Fruit fly (Drosophila melanogaster): ENCODE measurements around the gene ppk16.
A peak's percentile ranks its signal among the peaks of the same experiment; 100 is the strongest.

The ppk16 gene

DNA sequence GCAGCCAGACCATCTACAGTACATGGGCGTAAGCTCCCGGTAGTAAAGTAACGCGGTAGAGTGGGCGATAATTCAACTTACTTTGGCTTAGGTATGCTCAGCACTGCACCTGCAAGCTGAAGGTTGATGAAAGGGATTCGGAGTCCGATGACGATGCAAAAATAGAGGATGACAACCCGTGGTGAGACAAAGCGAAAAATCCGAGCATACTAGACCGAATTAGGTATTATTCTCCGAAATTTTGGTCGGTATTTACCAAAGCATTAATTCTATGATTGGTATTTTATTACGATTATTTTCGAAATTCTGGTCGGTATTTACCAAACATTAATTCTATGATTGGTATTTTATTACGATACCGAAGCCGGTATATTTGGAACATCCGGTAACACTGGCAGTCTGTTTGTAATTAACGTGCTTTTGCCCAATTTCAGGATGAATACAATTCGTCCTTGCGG lies 15.7 kb upstream of the ppk16 start, which contains the start of gene CG4036 (continued):
- TF ChIP-seq jigr1 (GFP tag; IDR thresholded peaks at IDR 0.05): no peak
- TF ChIP-seq dm (GFP tag; optimal IDR thresholded peaks at IDR 0.05): peak; percentile 75
- peak; percentile 85 for TF ChIP-seq Lhr (GFP tag; optimal IDR thresholded peaks at IDR 0.05)
- no peak for TF ChIP-seq CG16815 (GFP tag; optimal IDR thresholded peaks at IDR 0.05)
- TF ChIP-seq CG31441 (GFP tag; IDR thresholded peaks at IDR 0.05): no peak
- TF ChIP-seq stwl (tag; optimal IDR thresholded peaks at IDR 0.05): peak; percentile 85
- TF ChIP-seq CG12659 (GFP tag; optimal IDR thresholded peaks at IDR 0.05): peak; percentile 62
- no peak for TF ChIP-seq CG15011 (GFP tag; optimal IDR thresholded peaks at IDR 0.05)
- TF ChIP-seq Scr (GFP tag; IDR thresholded peaks at IDR 0.05; ENCODE audit: partially characterized antibody): peak; percentile 33; the same call in 1 of the 2 replicates
- TF ChIP-seq E2f2 (GFP tag; IDR thresholded peaks at IDR 0.05): peak; percentile 51; the same call in 1 of the 2 replicates
- peak; percentile 50 for TF ChIP-seq sens (GFP tag)
- TF ChIP-seq trem (tag; optimal IDR thresholded peaks at IDR 0.05): peak; percentile 60
- no peak for TF ChIP-seq CG2678 (tag; optimal IDR thresholded peaks at IDR 0.05)
- TF ChIP-seq Stat92E (GFP tag; optimal IDR thresholded peaks at IDR 0.05): peak in 1 of 3 experiments; percentile 32
- no peak for TF ChIP-seq Ptx1 (GFP tag; IDR thresholded peaks at IDR 0.05)
- no peak for TF ChIP-seq CG14965 (GFP tag; optimal IDR thresholded peaks at IDR 0.05; ENCODE audit: borderline replicate concordance)
- 0 out of 3 replicates have a peak, but pooled peaks have one; percentile 9 for TF ChIP-seq CG34224 (GFP tag; IDR thresholded peaks at IDR 0.05; ENCODE audit: partially characterized antibody)
- no peak for TF ChIP-seq so (GFP tag; IDR thresholded peaks at IDR 0.05)
- peak; percentile 40 for TF ChIP-seq CG15514 (GFP tag; optimal IDR thresholded peaks at IDR 0.05)
- TF ChIP-seq CG2712 (tag; optimal IDR thresholded peaks at IDR 0.05): peak; percentile 11
- no peak for TF ChIP-seq Doc2 (GFP tag; IDR thresholded peaks at IDR 0.05)
- peak; percentile 60 for TF ChIP-seq zen (tag; optimal IDR thresholded peaks at IDR 0.05)
- TF ChIP-seq Sin3A (optimal IDR thresholded peaks at IDR 0.05): peak; percentile 59
- peak; percentile 51 for TF ChIP-seq Hmr (GFP tag; optimal IDR thresholded peaks at IDR 0.05)
- TF ChIP-seq CG2199 (GFP tag; IDR thresholded peaks at IDR 0.05): 0 out of 3 replicates have a peak, but pooled peaks have one; percentile 56
- no peak for TF ChIP-seq CG3847 (GFP tag; IDR thresholded peaks at IDR 0.05)
- TF ChIP-seq tin (GFP tag; optimal IDR thresholded peaks at IDR 0.05): no peak
- TF ChIP-seq CG9727 (GFP tag; optimal IDR thresholded peaks at IDR 0.05): no peak
- 0 out of 2 replicates have a peak, but pooled peaks have one; percentile 24 for TF ChIP-seq bbx (GFP tag; IDR thresholded peaks at IDR 0.05; ENCODE audit: partially characterized antibody)
- peak; percentile 10 for TF ChIP-seq CG10267 (tag; optimal IDR thresholded peaks at IDR 0.05)
- no peak for TF ChIP-seq CG2889 (GFP tag; IDR thresholded peaks at IDR 0.05)
- peak; percentile 3 for TF ChIP-seq CG33213 (GFP tag; optimal IDR thresholded peaks at IDR 0.05)
- 0 out of 4 replicates have a peak, but pooled peaks have one; percentile 35 for TF ChIP-seq chinmo (GFP tag; IDR thresholded peaks at IDR 0.05; ENCODE audit: partially characterized antibody)
- peak; percentile 40 for TF ChIP-seq CG17829 (tag; optimal IDR thresholded peaks at IDR 0.05)
- peak; percentile 17 for TF ChIP-seq HLHmδ (GFP tag; optimal IDR thresholded peaks at IDR 0.05)
- TF ChIP-seq Dll (GFP tag; IDR thresholded peaks at IDR 0.05; ENCODE audit: partially characterized antibody): peak; percentile 25; the same call in 1 of the 4 replicates
- TF ChIP-seq CG13287 (GFP tag; IDR thresholded peaks at IDR 0.05; ENCODE audit: partially characterized antibody): peak; percentile 59
- no peak for TF ChIP-seq Dek (tag; optimal IDR thresholded peaks at IDR 0.05)
- TF ChIP-seq pzg (GFP tag; optimal IDR thresholded peaks at IDR 0.05): peak; percentile 94
- TF ChIP-seq CG15601 (tag; optimal IDR thresholded peaks at IDR 0.05): peak; percentile 35
- TF ChIP-seq amos (GFP tag; IDR thresholded peaks at IDR 0.05; ENCODE audit: partially characterized antibody): peak; percentile 30; the same call in 1 of the 2 replicates
- peak; percentile 42; the same call in 1 of the 3 replicates for TF ChIP-seq Doc3 (GFP tag; IDR thresholded peaks at IDR 0.05; ENCODE audit: partially characterized antibody)
- no peak for TF ChIP-seq tna (GFP tag; IDR thresholded peaks at IDR 0.05; ENCODE audit: partially characterized antibody)
- TF ChIP-seq Gsc (GFP tag; IDR thresholded peaks at IDR 0.05): no peak
- peak; percentile 33 for TF ChIP-seq CG30020 (tag; optimal IDR thresholded peaks at IDR 0.05)
